Worm (Caenorhabditis elegans) whole organism, mixed stage, embryonic: ENCODE data around the gene T25F10.4.

ENCODE experiments used
- M03D4.4 ChIP-seq: sonication (generic microtip); optimal IDR thresholded peaks from 2 replicates; lab custom pipeline; 2017; ENCODE audit warnings: mild to moderate bottlenecking, missing genetic modification characterization, missing compliant biosample characterization
- bed-3 ChIP-seq: fragments of 200-800 bp; sonication (Bioruptor generic); optimal IDR thresholded peaks from 3 replicates; lab custom pipeline; 2018; ENCODE audit warnings: mild to moderate bottlenecking, missing genetic modification characterization, moderate library complexity, missing compliant biosample characterization
- blmp-1 ChIP-seq: fragments of 150-350 bp; optimal IDR thresholded peaks from 2 replicates; lab custom pipeline; 2014; ENCODE audit warnings: missing biosample characterization, missing genetic modification characterization
- ceh-39 ChIP-seq: fragments of 150-350 bp; optimal IDR thresholded peaks from 2 replicates; lab custom pipeline; 2014; ENCODE audit warnings: missing biosample characterization, missing genetic modification characterization
- ceh-43 ChIP-seq: fragments of 200-800 bp; sonication (Bioruptor generic); optimal IDR thresholded peaks from 2 replicates; lab custom pipeline; 2018; ENCODE audit warnings: mild to moderate bottlenecking, missing genetic modification characterization, moderate library complexity, missing compliant biosample characterization
- ceh-83 ChIP-seq: fragments of 200-800 bp; sonication (Bioruptor generic); optimal IDR thresholded peaks from 2 replicates; lab custom pipeline; 2018; ENCODE audit warnings: mild to moderate bottlenecking, missing genetic modification characterization, missing compliant biosample characterization
- ces-1 ChIP-seq: fragments of 150-350 bp; optimal IDR thresholded peaks from 2 replicates; lab custom pipeline; 2014; ENCODE audit warnings: missing biosample characterization, missing genetic modification reagents, missing genetic modification characterization
- cnd-1 ChIP-seq: fragments of 200-800 bp; sonication (Bioruptor generic); optimal IDR thresholded peaks from 2 replicates; lab custom pipeline; 2018; ENCODE audit warnings: mild to moderate bottlenecking, missing genetic modification characterization, missing compliant biosample characterization
- elt-1 ChIP-seq: sonication (generic microtip); optimal IDR thresholded peaks from 2 replicates; lab custom pipeline; 2017; ENCODE audit warnings: missing genetic modification characterization, mild to moderate bottlenecking, missing compliant biosample characterization, antibody characterized with exemption, moderate library complexity, borderline replicate concordance; ENCODE audit not compliant: insufficient read depth
- elt-3 ChIP-seq: fragments of 150-350 bp; optimal IDR thresholded peaks from 2 replicates; lab custom pipeline; 2014; ENCODE audit warnings: missing biosample characterization, missing genetic modification characterization
- hlh-1 ChIP-seq: fragments of 150-350 bp; optimal IDR thresholded peaks from 2 replicates; lab custom pipeline; 2014; ENCODE audit warnings: missing biosample characterization, missing genetic modification reagents, missing genetic modification characterization
- lin-13 ChIP-seq: fragments of 150-350 bp; optimal IDR thresholded peaks from 2 replicates; lab custom pipeline; 2014; ENCODE audit warnings: missing biosample characterization, missing genetic modification characterization
- lin-32 ChIP-seq: fragments of 200-800 bp; sonication (Bioruptor generic); optimal IDR thresholded peaks from 2 replicates; lab custom pipeline; 2018; ENCODE audit warnings: mild to moderate bottlenecking, missing genetic modification characterization, missing compliant biosample characterization
- lsy-2 ChIP-seq: fragments of 150-350 bp; optimal IDR thresholded peaks from 2 replicates; lab custom pipeline; 2014; ENCODE audit warnings: missing biosample characterization, missing genetic modification characterization
- mab-5 ChIP-seq: fragments of 150-350 bp; optimal IDR thresholded peaks from 2 replicates; lab custom pipeline; 2014; ENCODE audit warnings: missing biosample characterization, missing genetic modification characterization
- mep-1 ChIP-seq: fragments of 150-350 bp; optimal IDR thresholded peaks from 2 replicates; lab custom pipeline; 2017; ENCODE audit warnings: missing biosample characterization, missing genetic modification reagents, missing genetic modification characterization, inconsistent platforms
- mls-2 ChIP-seq: sonication (generic microtip); optimal IDR thresholded peaks from 2 replicates; lab custom pipeline; 2016; ENCODE audit warnings: mild to moderate bottlenecking, missing genetic modification characterization, moderate library complexity, missing compliant biosample characterization
- nhr-12 ChIP-seq: fragments of 150-350 bp; optimal IDR thresholded peaks from 2 replicates; lab custom pipeline; 2014; ENCODE audit warnings: missing biosample characterization, missing genetic modification characterization
- nhr-2 ChIP-seq: fragments of 150-350 bp; optimal IDR thresholded peaks from 2 replicates; lab custom pipeline; 2014; ENCODE audit warnings: missing biosample characterization, missing genetic modification characterization
- nhr-237 ChIP-seq: fragments of 150-350 bp; optimal IDR thresholded peaks from 2 replicates; lab custom pipeline; 2014; ENCODE audit warnings: missing biosample characterization, missing genetic modification characterization
- nhr-28 ChIP-seq: fragments of 150-350 bp; optimal IDR thresholded peaks from 2 replicates; lab custom pipeline; 2014; ENCODE audit warnings: missing biosample characterization, missing genetic modification characterization
- pha-4 ChIP-seq: fragments of 150-350 bp; optimal IDR thresholded peaks from 2 replicates; lab custom pipeline; 2018; ENCODE audit warnings: missing biosample characterization, missing genetic modification reagents, missing genetic modification characterization
- sem-2 ChIP-seq: fragments of 200-800 bp; sonication (Bioruptor generic); optimal IDR thresholded peaks from 2 replicates; lab custom pipeline; 2018; ENCODE audit warnings: mild to moderate bottlenecking, missing genetic modification characterization, missing compliant biosample characterization
- snpc-4 ChIP-seq: fragments of 150-350 bp; optimal IDR thresholded peaks from 2 replicates; lab custom pipeline; 2014; ENCODE audit warnings: missing biosample characterization, missing genetic modification characterization
- sptf-1 ChIP-seq: sonication (generic microtip); optimal IDR thresholded peaks from 2 replicates; lab custom pipeline; 2017; ENCODE audit warnings: mild to moderate bottlenecking, missing genetic modification characterization, moderate library complexity, missing compliant biosample characterization
- unc-120 ChIP-seq: sonication (generic microtip); optimal IDR thresholded peaks from 2 replicates; lab custom pipeline; 2017; ENCODE audit warnings: missing genetic modification characterization, missing compliant biosample characterization; ENCODE audit not compliant: poor library complexity, severe bottlenecking
- unc-39 ChIP-seq: fragments of 150-350 bp; optimal IDR thresholded peaks from 2 replicates; lab custom pipeline; 2014; ENCODE audit warnings: missing biosample characterization, missing genetic modification characterization
- unc-62 ChIP-seq: fragments of 150-350 bp; optimal IDR thresholded peaks from 2 replicates; lab custom pipeline; 2014; ENCODE audit warnings: missing biosample characterization, missing genetic modification reagents, missing genetic modification characterization
- zip-8 ChIP-seq: fragments of 150-350 bp; optimal IDR thresholded peaks from 2 replicates; lab custom pipeline; 2014; ENCODE audit warnings: missing biosample characterization, missing genetic modification characterization
- ztf-11 ChIP-seq: fragments of 150-350 bp; optimal IDR thresholded peaks from 2 replicates; lab custom pipeline; 2014; ENCODE audit warnings: missing biosample characterization, missing genetic modification characterization

T25F10.4 gene

DNA sequence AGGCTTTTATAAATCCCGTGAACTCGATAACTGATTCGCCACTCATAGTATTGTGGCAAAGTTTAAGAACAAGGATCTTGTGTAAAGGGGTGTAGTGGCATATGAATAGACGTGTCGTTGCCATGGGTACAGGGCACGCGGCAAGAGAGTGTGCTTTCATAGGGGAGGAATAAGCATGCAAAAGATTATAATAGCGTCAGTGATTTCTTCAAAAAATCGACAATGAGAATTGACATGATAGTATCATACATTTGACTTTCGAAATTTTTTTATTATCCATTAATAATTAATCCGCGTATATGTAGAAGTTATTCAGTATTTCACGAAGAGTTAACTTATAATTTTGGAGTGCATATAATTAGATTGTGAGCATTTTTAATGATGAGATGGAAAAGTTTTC is 2.7 kb upstream of the T25F10.4 start, which contains the start of gene bbs-8:
Gene bbs-8, minus strand, starts transcription at position 101 of the 400 bp plus-strand sequence.
- TF ChIP-seq ces-1 (GFP tag; lab: Kevin White, UChicago), result no peak
- TF ChIP-seq lsy-2 (tag; lab: Kevin White, UChicago), result no peak
- no peak for TF ChIP-seq sem-2 (GFP tag; lab: Kevin White, UChicago)
- no peak for TF ChIP-seq zip-8 (tag; lab: Kevin White, UChicago)
- TF ChIP-seq mab-5, result no peak
- TF ChIP-seq mls-2, result no peak
- TF ChIP-seq sptf-1 (tag; lab: Kevin White, UChicago), result no peak
- no peak for TF ChIP-seq M03D4.4 (tag; lab: Kevin White, UChicago)
- no peak for TF ChIP-seq elt-1 (tag; lab: Kevin White, UChicago)
- no peak for TF ChIP-seq cnd-1 (tag; lab: Kevin White, UChicago)
- no peak for TF ChIP-seq nhr-237
- no peak for TF ChIP-seq unc-120
- TF ChIP-seq bed-3 (GFP tag; lab: Kevin White, UChicago), result no peak
- TF ChIP-seq ceh-83, result no peak
- TF ChIP-seq ceh-43 (GFP tag; lab: Kevin White, UChicago), result no peak
- TF ChIP-seq, all 35 proteins: peak for 0

DNA sequence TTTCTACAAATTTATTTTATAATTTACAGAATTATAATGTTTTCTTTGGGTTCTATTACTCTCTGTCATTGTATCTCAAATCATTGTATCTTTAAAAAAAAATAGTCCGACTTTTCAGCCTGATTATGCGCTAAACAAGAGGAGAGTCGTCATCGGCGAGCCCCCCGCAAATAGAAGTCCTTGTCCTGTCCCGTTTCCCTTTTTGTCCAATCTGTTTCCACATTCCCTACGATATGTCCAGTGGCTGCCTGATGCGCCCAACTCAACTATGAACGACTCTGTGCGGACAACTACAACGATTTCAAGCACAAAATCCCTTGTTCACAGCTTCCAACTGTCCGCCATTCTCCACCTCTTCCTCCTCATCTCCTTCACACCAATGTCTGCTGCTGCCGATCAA is 4.2 kb downstream of the T25F10.4 start, which contains the start of gene dbl-1:
Gene dbl-1, plus strand, starts transcription at position 119 of the 400 bp plus-strand sequence.
- TF ChIP-seq hlh-1 (tag; lab: Kevin White, UChicago) (no peak), lin-32 (GFP tag; lab: Kevin White, UChicago) (no peak), mep-1 (tag; lab: Kevin White, UChicago) (no peak), mab-5 (no peak), M03D4.4 (tag; lab: Kevin White, UChicago) (no peak), bed-3 (GFP tag; lab: Kevin White, UChicago) (no peak), unc-120 (no peak), pha-4 (no peak), ceh-83 (no peak), nhr-28 (tag; lab: Kevin White, UChicago) (no peak)

DNA sequence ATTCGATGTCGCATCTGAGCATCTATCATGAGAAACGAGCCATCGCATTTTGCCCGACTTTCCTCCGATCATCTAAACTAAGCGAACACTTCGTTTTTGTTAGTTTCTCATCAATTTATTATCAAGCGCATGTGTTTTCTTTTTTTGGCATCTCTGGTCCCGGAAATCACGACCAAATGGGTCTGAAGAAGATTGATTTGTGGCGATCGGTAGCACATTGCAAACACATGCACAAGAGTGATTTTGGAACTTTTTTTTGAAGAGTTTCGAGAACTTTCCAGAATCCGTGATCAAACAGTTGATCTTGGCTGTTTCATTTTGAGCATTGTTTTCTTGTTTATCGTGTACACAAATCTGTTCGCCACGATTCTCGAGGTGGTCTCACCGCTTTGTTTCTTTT is 9.0 kb downstream of the T25F10.4 start:
- TF ChIP-seq ceh-39, result no peak
- TF ChIP-seq unc-39 (tag; lab: Kevin White, UChicago), result no peak
- no peak for TF ChIP-seq mep-1 (tag; lab: Kevin White, UChicago)
- no peak for TF ChIP-seq unc-62 (GFP tag; lab: Kevin White, UChicago)
- TF ChIP-seq M03D4.4 (tag; lab: Kevin White, UChicago), result no peak
- no peak for TF ChIP-seq bed-3 (GFP tag; lab: Kevin White, UChicago)
- TF ChIP-seq elt-1 (tag; lab: Kevin White, UChicago), result no peak
- TF ChIP-seq snpc-4 (tag; lab: Kevin White, UChicago), result no peak
- no peak for TF ChIP-seq unc-120
- no peak for TF ChIP-seq lsy-2 (tag; lab: Kevin White, UChicago)
- TF ChIP-seq lin-13 (tag; lab: Kevin White, UChicago), result no peak
- TF ChIP-seq ceh-43 (GFP tag; lab: Kevin White, UChicago), result no peak
- TF ChIP-seq nhr-2, result no peak

DNA sequence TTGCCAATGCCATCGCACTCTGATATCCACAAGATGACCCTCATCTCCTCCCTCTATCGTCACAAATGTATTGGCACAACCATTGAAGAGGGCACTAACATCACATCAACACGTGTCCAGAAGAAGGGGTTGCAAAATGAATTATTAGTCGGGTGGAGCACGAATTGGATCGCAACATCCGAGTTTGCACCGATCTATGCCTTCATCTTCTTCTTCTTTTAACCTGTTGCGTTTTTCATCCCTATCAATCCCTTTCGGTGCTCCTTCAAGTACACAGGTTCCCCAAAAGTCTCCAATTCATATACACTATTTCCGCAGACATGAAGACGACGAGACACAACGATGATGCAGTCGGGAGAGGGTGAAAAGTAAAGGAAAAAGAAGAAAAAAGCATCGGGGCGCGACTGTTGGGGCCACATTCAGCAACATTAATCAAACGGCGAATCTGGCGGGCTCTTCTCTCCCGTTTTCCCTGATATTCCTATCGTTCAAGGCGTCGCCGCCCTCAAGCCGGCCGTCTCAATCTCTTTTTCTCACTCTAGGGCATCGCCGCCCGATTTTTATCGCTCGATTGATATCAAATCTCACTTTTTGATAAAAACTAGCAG is 10.7 kb downstream of the T25F10.4 start:
- TF ChIP-seq hlh-1 (tag; lab: Kevin White, UChicago), result peak; percentile 32
- TF ChIP-seq elt-3 (tag; lab: Kevin White, UChicago), result no peak
- TF ChIP-seq mab-5, result no peak
- no peak for TF ChIP-seq nhr-237
- TF ChIP-seq lsy-2 (tag; lab: Kevin White, UChicago), result no peak
- TF ChIP-seq unc-120, result peak; percentile 65
- TF ChIP-seq nhr-12 (tag; lab: Kevin White, UChicago), result no peak
- TF ChIP-seq unc-39 (tag; lab: Kevin White, UChicago), result no peak
- TF ChIP-seq, all 35 proteins: peak for 2

DNA sequence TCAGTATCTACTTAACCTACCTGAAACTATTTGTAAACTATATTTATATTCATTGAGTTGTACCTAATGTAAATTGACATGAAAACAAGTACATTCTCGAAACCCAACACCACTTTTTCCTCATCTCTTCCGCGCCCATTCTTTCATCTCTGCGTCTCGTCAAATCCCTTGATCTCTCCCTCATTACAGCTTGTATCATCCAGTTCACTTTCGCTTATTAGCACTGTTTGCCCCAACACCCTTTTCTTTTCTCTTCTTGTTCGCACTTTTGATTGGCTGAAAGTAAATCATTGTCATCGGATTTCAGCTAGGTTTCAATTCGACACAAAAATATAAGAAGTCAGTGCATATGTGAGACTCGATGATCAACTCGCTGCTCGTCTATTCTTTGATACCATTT is 17.5 kb downstream of the T25F10.4 start, which contains the start of gene T25F10.3:
Gene T25F10.3, plus strand, starts transcription at position 308 of the 400 bp plus-strand sequence.
- no peak for TF ChIP-seq elt-1 (tag; lab: Kevin White, UChicago)
- TF ChIP-seq ztf-11 (tag; lab: Kevin White, UChicago), result no peak
- no peak for TF ChIP-seq lin-32 (GFP tag; lab: Kevin White, UChicago)
- no peak for TF ChIP-seq unc-62 (GFP tag; lab: Kevin White, UChicago)
- TF ChIP-seq blmp-1, result peak; percentile 30
